Fruit fly (Drosophila melanogaster) whole organism, wandering third instar larva: ENCODE data around the gene CG3817.

ENCODE experiments used
- CG32264 ChIP-seq: fragments of 200-800 bp; sonication (Bioruptor generic); optimal IDR thresholded peaks from 2 replicates; lab custom pipeline; 2016; ENCODE audit warnings: missing biosample characterization, missing genetic modification characterization
- CG9705 ChIP-seq: fragments of 200-800 bp; sonication (Bioruptor generic); optimal IDR thresholded peaks from 2 replicates; lab custom pipeline; 2018; ENCODE audit warnings: missing biosample characterization, mild to moderate bottlenecking, missing genetic modification characterization
- CrebA ChIP-seq: fragments of 200-800 bp; sonication (Bioruptor generic); optimal IDR thresholded peaks from 2 replicates; lab custom pipeline; 2016; ENCODE audit warnings: missing biosample characterization, mild to moderate bottlenecking, missing genetic modification characterization, borderline replicate concordance
- Dif ChIP-seq: fragments of 200-275, 200-300 bp; sonication (Bioruptor generic); optimal IDR thresholded peaks from 2 replicates; lab custom pipeline; 2018; ENCODE audit warnings: missing biosample characterization, missing genetic modification characterization; ENCODE audit not compliant: partially characterized antibody
- OdsH ChIP-seq: fragments of 200-800 bp; sonication (Bioruptor generic); optimal IDR thresholded peaks from 2 replicates; lab custom pipeline; 2016; ENCODE audit warnings: missing biosample characterization, mild to moderate bottlenecking, missing genetic modification characterization
- br ChIP-seq: fragments of 200-800 bp; sonication (Bioruptor generic); optimal IDR thresholded peaks from 2 replicates; lab custom pipeline; 2016; ENCODE audit warnings: missing biosample characterization, missing genetic modification characterization
- brk ChIP-seq: fragments of 200-800 bp; sonication (Bioruptor generic); optimal IDR thresholded peaks from 2 replicates; lab custom pipeline; 2016; ENCODE audit warnings: missing biosample characterization, mild to moderate bottlenecking, missing genetic modification characterization
- fru ChIP-seq: fragments of 200-800 bp; sonication (Bioruptor generic); optimal IDR thresholded peaks from 3 replicates; lab custom pipeline; 2016; ENCODE audit warnings: missing biosample characterization, mild to moderate bottlenecking, missing genetic modification characterization
- jim ChIP-seq: fragments of 175-275, 200-325 bp; sonication (Bioruptor generic); optimal IDR thresholded peaks from 2 replicates; lab custom pipeline; 2016; ENCODE audit warnings: missing biosample characterization, mild to moderate bottlenecking, missing genetic modification characterization
- lola ChIP-seq: fragments of >200 bp; optimal IDR thresholded peaks from 2 replicates; lab custom pipeline; 2017; ENCODE audit warnings: missing biosample characterization, missing genetic modification characterization
- pan ChIP-seq: fragments of >200 bp; optimal IDR thresholded peaks from 2 replicates; lab custom pipeline; 2017
- psq ChIP-seq: fragments of 200-800 bp; sonication (Bioruptor generic); optimal IDR thresholded peaks from 3 replicates; lab custom pipeline; 2017; ENCODE audit warnings: missing biosample characterization, mild to moderate bottlenecking, missing genetic modification characterization, moderate library complexity
- tai ChIP-seq: sonication (Bioruptor generic); optimal IDR thresholded peaks from 2 replicates; lab custom pipeline; 2016; ENCODE audit warnings: missing biosample characterization, missing genetic modification characterization
- usp ChIP-seq: fragments of >200 bp; optimal IDR thresholded peaks from 2 replicates; lab custom pipeline; 2017; ENCODE audit warnings: missing biosample characterization, missing genetic modification characterization

dm6 chr3R:14893791-14894782 is 4.5 kb upstream of the CG3817 start, which contains the start of gene Dph2:
- TF ChIP-seq CG32264 (GFP tag; lab: Kevin White, UChicago) (no peak), CrebA (GFP tag; lab: Kevin White, UChicago) (no peak), OdsH (GFP tag; lab: Kevin White, UChicago) (peak; percentile 26), psq (GFP tag; lab: Kevin White, UChicago) (peak; percentile 31), lola (no peak), CG9705 (GFP tag; lab: Kevin White, UChicago) (peak; percentile 7), jim (GFP tag; lab: Kevin White, UChicago) (no peak), Dif (GFP tag; lab: Kevin White, UChicago) (no peak), fru (GFP tag; lab: Kevin White, UChicago) (no peak), pan (lab: Kevin White, UChicago) (no peak), br (no peak), usp (GFP tag; lab: Kevin White, UChicago) (no peak), brk (GFP tag; lab: Kevin White, UChicago) (no peak), tai (GFP tag; lab: Kevin White, UChicago) (no peak)
